Worm (Caenorhabditis elegans) whole organism, L1 larva: ENCODE results near the gene eel-1.

ENCODE experiments used
- C04F5.9 ChIP-seq: sonication (generic microtip); optimal IDR thresholded peaks from 2 replicates; lab custom pipeline; 2016; ENCODE audit warnings: missing genetic modification characterization, missing compliant biosample characterization
- C34B4.2 ChIP-seq: sonication (generic microtip); optimal IDR thresholded peaks from 2 replicates; lab custom pipeline; 2017; ENCODE audit warnings: mild to moderate bottlenecking, missing genetic modification characterization, missing compliant biosample characterization
- F16B12.6 ChIP-seq: fragments of 150-350 bp; optimal IDR thresholded peaks from 2 replicates; lab custom pipeline; 2014; ENCODE audit warnings: missing biosample characterization, missing genetic modification characterization
- alr-1 ChIP-seq: fragments of 200-800 bp; sonication (Bioruptor generic); optimal IDR thresholded peaks from 2 replicates; lab custom pipeline; 2018; ENCODE audit warnings: borderline replicate concordance, mild to moderate bottlenecking, missing genetic modification characterization, missing compliant biosample characterization
- blmp-1 ChIP-seq: fragments of 150-350 bp; optimal IDR thresholded peaks from 2 replicates; lab custom pipeline; 2014; ENCODE audit warnings: missing biosample characterization, missing genetic modification characterization
- ceh-63 ChIP-seq: fragments of 200-800 bp; sonication (Bioruptor generic); optimal IDR thresholded peaks from 2 replicates; lab custom pipeline; 2018; ENCODE audit warnings: mild to moderate bottlenecking, missing genetic modification characterization, missing compliant biosample characterization
- ceh-8 ChIP-seq: fragments of 200-800 bp; sonication (Bioruptor generic); optimal IDR thresholded peaks from 2 replicates; lab custom pipeline; 2018; ENCODE audit warnings: mild to moderate bottlenecking, missing genetic modification characterization, moderate library complexity, missing compliant biosample characterization
- ceh-82 ChIP-seq, 3 experiments: fragments of 150-350 bp in 1 of 3; sonication (generic microtip) in 2 of 3; optimal IDR thresholded peaks; 2 replicates each; lab custom pipeline; 2014 to 2017; ENCODE audit warnings: missing biosample characterization in 3 of 3, missing genetic modification characterization in 3 of 3
- ceh-90 ChIP-seq: sonication (generic microtip); optimal IDR thresholded peaks from 2 replicates; lab custom pipeline; 2016; ENCODE audit warnings: missing genetic modification characterization, missing compliant biosample characterization
- dpl-1 ChIP-seq, 3 experiments: fragments of 150-350 bp in 2 of 3; sonication (generic microtip) in 1 of 3; optimal IDR thresholded peaks; 2 replicates each; lab custom pipeline; 2014 to 2017; ENCODE audit warnings: missing biosample characterization in 3 of 3, missing genetic modification characterization in 3 of 3, missing genetic modification reagents in 3 of 3
- efl-3 ChIP-seq: fragments of 200-800 bp; sonication (Bioruptor generic); optimal IDR thresholded peaks from 2 replicates; lab custom pipeline; 2018; ENCODE audit warnings: mild to moderate bottlenecking, missing genetic modification characterization, missing compliant biosample characterization
- egl-13 ChIP-seq: sonication (generic microtip); optimal IDR thresholded peaks from 2 replicates; lab custom pipeline; 2016; ENCODE audit warnings: missing genotype, missing genetic modification reagents, missing genetic modification characterization, missing compliant biosample characterization
- egl-27 ChIP-seq, 2 experiments: fragments of 150-350 bp in 1 of 2; sonication (generic microtip); optimal IDR thresholded peaks; 3 replicates each; lab custom pipeline; 2017 to 2018; ENCODE audit warnings: missing biosample characterization in 2 of 2, missing genetic modification characterization in 2 of 2, missing genetic modification reagents in 2 of 2
- ets-5 ChIP-seq: fragments of 200-800 bp; sonication (Bioruptor generic); IDR thresholded peaks from 2 replicates; pipeline ENCODE4 v1.3.6; 2022; ENCODE audit warnings: missing genetic modification characterization, missing compliant biosample characterization
- fkh-4 ChIP-seq: sonication (generic microtip); optimal IDR thresholded peaks from 2 replicates; lab custom pipeline; 2016; ENCODE audit warnings: missing compliant biosample characterization, missing genetic modification characterization, borderline replicate concordance
- fkh-8 ChIP-seq: sonication (generic microtip); optimal IDR thresholded peaks from 2 replicates; lab custom pipeline; 2016; ENCODE audit warnings: mild to moderate bottlenecking, missing genetic modification characterization, missing compliant biosample characterization
- hlh-17 ChIP-seq: fragments of 200-800 bp; sonication (Bioruptor generic); optimal IDR thresholded peaks from 2 replicates; lab custom pipeline; 2018; ENCODE audit warnings: missing genetic modification characterization, mild to moderate bottlenecking, missing compliant biosample characterization, moderate library complexity, borderline replicate concordance
- hlh-4 ChIP-seq: sonication (generic microtip); optimal IDR thresholded peaks from 2 replicates; lab custom pipeline; 2016; ENCODE audit warnings: mild to moderate bottlenecking, missing genetic modification characterization, missing compliant biosample characterization
- isw-1 ChIP-seq: fragments of 200-800 bp; sonication (Bioruptor generic); IDR thresholded peaks from 2 replicates; pipeline ENCODE4 v1.3.6; 2022; ENCODE audit warnings: missing genetic modification characterization, missing compliant biosample characterization
- jun-1 ChIP-seq: fragments of 150-350 bp; optimal IDR thresholded peaks from 2 replicates; lab custom pipeline; 2014; ENCODE audit warnings: missing biosample characterization, missing genetic modification reagents, missing genetic modification characterization
- lin-13 ChIP-seq: fragments of 150-350 bp; optimal IDR thresholded peaks from 2 replicates; lab custom pipeline; 2014; ENCODE audit warnings: missing biosample characterization, missing genetic modification reagents, missing genetic modification characterization
- lin-14 ChIP-seq: fragments of 200-800 bp; sonication (Bioruptor generic); optimal IDR thresholded peaks from 2 replicates; lab custom pipeline; 2018; ENCODE audit warnings: mild to moderate bottlenecking, missing genetic modification characterization, moderate library complexity, missing compliant biosample characterization
- lin-35 ChIP-seq, 2 experiments: fragments of 150-350 bp; optimal IDR thresholded peaks; 2 replicates each; lab custom pipeline; 2014; ENCODE audit warnings: missing biosample characterization in 2 of 2, missing genetic modification characterization in 2 of 2, missing genetic modification reagents in 2 of 2
- lin-39 ChIP-seq: fragments of 150-350 bp; optimal IDR thresholded peaks from 2 replicates; lab custom pipeline; 2014; ENCODE audit warnings: missing biosample characterization, missing genetic modification reagents, missing genetic modification characterization
- lir-3 ChIP-seq: sonication (generic microtip); optimal IDR thresholded peaks from 2 replicates; lab custom pipeline; 2016; ENCODE audit warnings: mild to moderate bottlenecking, missing genetic modification characterization, moderate library complexity, missing compliant biosample characterization; ENCODE audit not compliant: poor library complexity
- mab-9 ChIP-seq: fragments of 200-800 bp; sonication (Bioruptor generic); IDR thresholded peaks from 2 replicates; pipeline ENCODE4 v1.3.6; 2022; ENCODE audit warnings: missing genetic modification reagents, missing genetic modification characterization, missing compliant biosample characterization
- mdl-1 ChIP-seq, 2 experiments: fragments of 150-350 bp; optimal IDR thresholded peaks; 2 replicates each; lab custom pipeline; 2014 to 2017; ENCODE audit warnings: missing biosample characterization in 2 of 2, missing genetic modification characterization in 2 of 2, inconsistent platforms in 1 of 2
- mef-2 ChIP-seq: fragments of 150-350 bp; optimal IDR thresholded peaks from 2 replicates; lab custom pipeline; 2014; ENCODE audit warnings: missing biosample characterization, missing genetic modification characterization
- nhr-19 ChIP-seq: fragments of 200-800 bp; sonication (Bioruptor generic); conservative IDR thresholded peaks from 2 replicates; pipeline ENCODE4 v1.3.6; 2022; ENCODE audit warnings: missing genetic modification characterization, missing compliant biosample characterization
- nhr-20 ChIP-seq: sonication (generic microtip); optimal IDR thresholded peaks from 2 replicates; lab custom pipeline; 2016; ENCODE audit warnings: mild to moderate bottlenecking, missing genetic modification characterization, missing compliant biosample characterization
- nhr-237 ChIP-seq: fragments of 150-350 bp; optimal IDR thresholded peaks from 2 replicates; lab custom pipeline; 2014; ENCODE audit warnings: missing biosample characterization, missing genetic modification characterization
- nhr-47 ChIP-seq: sonication (generic microtip); optimal IDR thresholded peaks from 2 replicates; lab custom pipeline; 2016; ENCODE audit warnings: mild to moderate bottlenecking, missing genetic modification characterization, moderate library complexity, missing compliant biosample characterization
- nhr-71 ChIP-seq: sonication (generic microtip); optimal IDR thresholded peaks from 2 replicates; lab custom pipeline; 2016; ENCODE audit warnings: mild to moderate bottlenecking, missing genetic modification characterization, moderate library complexity, missing compliant biosample characterization
- nhr-76 ChIP-seq: sonication (generic microtip); optimal IDR thresholded peaks from 2 replicates; lab custom pipeline; 2017; ENCODE audit warnings: missing biosample characterization, missing genetic modification characterization
- nhr-77 ChIP-seq: fragments of 150-350 bp; optimal IDR thresholded peaks from 2 replicates; lab custom pipeline; 2014; ENCODE audit warnings: missing biosample characterization, missing genetic modification characterization
- nhr-85 ChIP-seq: sonication (generic microtip); peaks from one replicate; lab custom pipeline; 2016; ENCODE audit warnings: missing genetic modification characterization, inconsistent platforms, missing compliant biosample characterization
- nhr-90 ChIP-seq: sonication (generic microtip); optimal IDR thresholded peaks from 2 replicates; lab custom pipeline; 2016; ENCODE audit warnings: mild to moderate bottlenecking, missing genetic modification characterization, missing compliant biosample characterization; ENCODE audit not compliant: poor library complexity
- rnt-1 ChIP-seq: sonication (generic microtip); optimal IDR thresholded peaks from 2 replicates; lab custom pipeline; 2016; ENCODE audit warnings: mild to moderate bottlenecking, missing genetic modification characterization, moderate library complexity, missing compliant biosample characterization
- skn-1 ChIP-seq: fragments of 150-350 bp; optimal IDR thresholded peaks from 2 replicates; lab custom pipeline; 2014; ENCODE audit warnings: missing biosample characterization, missing genetic modification characterization
- snpc-4 ChIP-seq: fragments of 150-350 bp; optimal IDR thresholded peaks from 2 replicates; lab custom pipeline; 2014; ENCODE audit warnings: missing biosample characterization, missing genetic modification characterization
- snu-23 ChIP-seq: sonication (generic microtip); optimal IDR thresholded peaks from 2 replicates; lab custom pipeline; 2016; ENCODE audit warnings: missing genetic modification characterization, missing compliant biosample characterization
- swsn-7 ChIP-seq: sonication (generic microtip); optimal IDR thresholded peaks from 2 replicates; lab custom pipeline; 2016; ENCODE audit warnings: missing genetic modification characterization, missing compliant biosample characterization
- tbx-2 ChIP-seq: sonication (generic microtip); optimal IDR thresholded peaks from 2 replicates; lab custom pipeline; 2016; ENCODE audit warnings: missing genetic modification characterization, missing compliant biosample characterization
- tlp-1 ChIP-seq: fragments of 150-350 bp; optimal IDR thresholded peaks from 2 replicates; lab custom pipeline; 2014; ENCODE audit warnings: missing biosample characterization, missing genetic modification characterization
- unc-86 ChIP-seq: sonication (generic microtip); optimal IDR thresholded peaks from 2 replicates; lab custom pipeline; 2016; ENCODE audit warnings: missing genetic modification characterization, missing compliant biosample characterization
- unc-98 ChIP-seq: fragments of 200-800 bp; sonication (Bioruptor generic); IDR thresholded peaks from 2 replicates; pipeline ENCODE4 v1.3.6; 2022; ENCODE audit warnings: missing genetic modification characterization, missing compliant biosample characterization
- xbp-1 ChIP-seq: sonication (generic microtip); optimal IDR thresholded peaks from 2 replicates; lab custom pipeline; 2016; ENCODE audit warnings: missing genetic modification characterization, missing compliant biosample characterization
- zip-4 ChIP-seq: fragments of 200-800 bp; sonication (Bioruptor generic); optimal IDR thresholded peaks from 2 replicates; lab custom pipeline; 2018; ENCODE audit warnings: mild to moderate bottlenecking, missing genetic modification characterization, moderate library complexity, missing compliant biosample characterization
- ztf-11 ChIP-seq, 2 experiments: sonication (generic microtip); optimal IDR thresholded peaks; 2 replicates each; lab custom pipeline; 2016 to 2017; ENCODE audit warnings: missing genetic modification characterization in 2 of 2, missing biosample characterization in 1 of 2, missing compliant biosample characterization in 1 of 2

eel-1 gene

ce11 chrIV:2994883-2995282 lies 55.0 kb downstream of the eel-1 start (continued):
- TF ChIP-seq alr-1 (no peak), ceh-63 (GFP tag; lab: Kevin White, UChicago) (no peak), nhr-47 (tag; lab: Kevin White, UChicago) (peak; percentile 2), hlh-17 (GFP tag; lab: Kevin White, UChicago) (no peak), tlp-1 (tag; lab: Kevin White, UChicago) (no peak), nhr-77 (tag; lab: Kevin White, UChicago) (no peak), nhr-90 (tag; lab: Kevin White, UChicago) (no peak), ceh-82 (tag; optimal IDR thresholded peaks at IDR 0.05; lab: Kevin White, UChicago) (peak in 1 of 3 experiments; percentile 9), fkh-4 (no peak), nhr-85 (tag; lab: Kevin White, UChicago) (peak; percentile 23), C34B4.2 (tag; lab: Kevin White, UChicago) (no peak), lin-35 (GFP tag; optimal IDR thresholded peaks at IDR 0.05; lab: Kevin White, UChicago) (peak in 1 of 2 experiments; percentile 6), blmp-1 (tag; lab: Kevin White, UChicago) (peak; percentile 59), nhr-19 (peak; percentile 9; the same call in 1 of the 2 replicates), snu-23 (GFP tag; lab: Kevin White, UChicago) (peak; percentile 56), zip-4 (GFP tag; lab: Kevin White, UChicago) (no peak), C04F5.9 (tag; lab: Kevin White, UChicago) (no peak), nhr-71 (peak; percentile 7), snpc-4 (tag; lab: Kevin White, UChicago) (no peak), efl-3 (no peak), swsn-7 (tag; lab: Kevin White, UChicago) (no peak)

DNA sequence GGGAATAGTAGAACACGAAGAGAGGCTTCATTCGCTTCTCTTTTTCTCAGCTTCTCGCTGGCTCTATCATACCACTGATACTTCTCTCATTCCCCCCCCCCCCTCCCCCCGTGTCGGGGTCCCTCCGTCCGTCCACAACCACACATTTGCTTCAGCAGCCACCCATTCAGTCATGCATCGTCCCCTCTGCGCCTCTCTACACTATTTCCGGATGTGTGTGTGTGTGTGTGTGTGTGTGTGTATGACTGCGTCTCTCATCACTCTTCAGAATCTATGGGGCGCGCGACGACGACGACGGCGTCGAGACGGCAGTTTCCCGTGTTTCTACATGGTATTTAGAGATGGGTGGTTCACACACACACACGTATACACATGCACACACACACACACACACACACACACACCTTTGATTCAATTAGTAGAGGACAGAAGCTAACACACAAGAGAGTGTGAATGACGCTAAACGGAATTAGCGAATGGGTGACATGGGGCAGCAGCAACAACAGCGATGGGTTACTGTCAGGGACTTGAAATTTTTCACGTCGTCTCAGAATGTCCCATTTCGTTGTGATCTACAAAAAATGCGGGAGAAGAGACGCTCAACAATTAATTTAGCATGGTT lies 56.5 kb downstream of the eel-1 start:
- TF ChIP-seq ztf-11 (tag; optimal IDR thresholded peaks at IDR 0.05; lab: Kevin White, UChicago) = no peak
- peak; percentile 48 for TF ChIP-seq snu-23 (GFP tag; lab: Kevin White, UChicago)
- TF ChIP-seq blmp-1 (tag; lab: Kevin White, UChicago) = peak; percentile 58
- no peak for TF ChIP-seq unc-98 (GFP tag; lab: Robert Waterston, UW)
- no peak for TF ChIP-seq nhr-77 (tag; lab: Kevin White, UChicago)
- peak; percentile 70 for TF ChIP-seq nhr-71
- peak; percentile 50 for TF ChIP-seq skn-1 (tag; lab: Kevin White, UChicago)
- no peak for TF ChIP-seq xbp-1
- TF ChIP-seq fkh-4 = peak; percentile 25
- peak; percentile 28 for TF ChIP-seq lin-13 (GFP tag; lab: Kevin White, UChicago)
- no peak for TF ChIP-seq lin-39 (tag; lab: Kevin White, UChicago)
- peak; percentile 14 for TF ChIP-seq lir-3 (tag; lab: Kevin White, UChicago)
- peak; percentile 50 for TF ChIP-seq mef-2 (tag; lab: Kevin White, UChicago)
- no peak for TF ChIP-seq ets-5 (GFP tag; lab: Robert Waterston, UW)
- TF ChIP-seq ceh-8 = peak; percentile 76
- TF ChIP-seq lin-14 (GFP tag; lab: Kevin White, UChicago) = peak; percentile 97
- TF ChIP-seq dpl-1 (GFP tag; optimal IDR thresholded peaks at IDR 0.05; lab: Kevin White, UChicago) = peak in 1 of 3 experiments; percentile 12
- peak; percentile 50 for TF ChIP-seq mab-9 (GFP tag; lab: Robert Waterston, UW)
- TF ChIP-seq nhr-76 (tag; lab: Kevin White, UChicago) = no peak
- TF ChIP-seq isw-1 (GFP tag; lab: Robert Waterston, UW) = peak; percentile 53
- TF ChIP-seq F16B12.6 (tag; lab: Kevin White, UChicago) = no peak
- no peak for TF ChIP-seq hlh-4
- TF ChIP-seq nhr-19 = peak; percentile 68
- peak; percentile 3 to 62 for TF ChIP-seq lin-35 (GFP tag; optimal IDR thresholded peaks at IDR 0.05; lab: Kevin White, UChicago)
- no peak for TF ChIP-seq egl-27 (tag; optimal IDR thresholded peaks at IDR 0.05; lab: Kevin White, UChicago)
- peak; percentile 14 for TF ChIP-seq egl-13 (tag; lab: Kevin White, UChicago)
- TF ChIP-seq jun-1 = no peak
- TF ChIP-seq mdl-1 (tag; optimal IDR thresholded peaks at IDR 0.05; lab: Kevin White, UChicago) = peak in 1 of 2 experiments; percentile 43
- peak; percentile 60 for TF ChIP-seq unc-86 (tag; lab: Kevin White, UChicago)
- no peak for TF ChIP-seq nhr-237 (tag; lab: Kevin White, UChicago)
- peak; percentile 16 for TF ChIP-seq tbx-2 (tag; lab: Kevin White, UChicago)
- peak; percentile 66 for TF ChIP-seq rnt-1 (tag; lab: Kevin White, UChicago)
- peak; percentile 94 for TF ChIP-seq fkh-8 (tag; lab: Kevin White, UChicago)
- TF ChIP-seq ceh-90 (tag; lab: Kevin White, UChicago) = no peak
- TF ChIP-seq nhr-20 (tag; lab: Kevin White, UChicago) = peak; percentile 29
